Worm (Caenorhabditis elegans) whole organism, young adult: ENCODE data around the gene sre-52.

Source experiments
- ama-1 ChIP-seq, 3 experiments: fragments of 150-350 bp in 1 of 3; sonication (generic microtip) in 2 of 3; optimal IDR thresholded peaks; 2 replicates each; lab custom pipeline; 2014 to 2018; ENCODE audit warnings: missing biosample characterization in 2 of 3, missing genetic modification characterization in 2 of 3, missing genetic modification reagents in 2 of 3
- ccch-3 ChIP-seq: fragments of 200-800 bp; sonication (Bioruptor generic); optimal IDR thresholded peaks from 2 replicates; lab custom pipeline; 2018; ENCODE audit warnings: mild to moderate bottlenecking, missing genetic modification characterization, missing compliant biosample characterization
- ceh-100 ChIP-seq: fragments of 200-800 bp; sonication (Bioruptor generic); IDR thresholded peaks from 2 replicates; pipeline ENCODE4 v1.3.6; 2022; ENCODE audit warnings: missing genetic modification reagents, missing genetic modification characterization, missing compliant biosample characterization
- ceh-27 ChIP-seq: fragments of 200-800 bp; sonication (Bioruptor generic); optimal IDR thresholded peaks from 2 replicates; lab custom pipeline; 2018; ENCODE audit warnings: mild to moderate bottlenecking, missing genetic modification characterization, moderate library complexity, missing compliant biosample characterization
- dpl-1 ChIP-seq: fragments of 150-350 bp; optimal IDR thresholded peaks from 2 replicates; lab custom pipeline; 2014; ENCODE audit warnings: missing biosample characterization, missing genetic modification reagents, missing genetic modification characterization
- efl-1 ChIP-seq: fragments of 150-350 bp; optimal IDR thresholded peaks from 2 replicates; lab custom pipeline; 2014; ENCODE audit warnings: missing biosample characterization, missing genetic modification reagents, missing genetic modification characterization
- him-1 ChIP-seq: sonication (generic microtip); optimal IDR thresholded peaks from 2 replicates; lab custom pipeline; 2016; ENCODE audit warnings: missing genotype, missing genetic modification reagents, missing genetic modification characterization, missing compliant biosample characterization
- lin-54 ChIP-seq: fragments of 200-800 bp; sonication (Bioruptor generic); optimal IDR thresholded peaks from 2 replicates; lab custom pipeline; 2018; ENCODE audit warnings: mild to moderate bottlenecking, missing genetic modification characterization, missing compliant biosample characterization
- pha-4 ChIP-seq: fragments of 150-350 bp; sonication (generic microtip); optimal IDR thresholded peaks from 2 replicates; lab custom pipeline; 2014; ENCODE audit warnings: missing biosample characterization, missing genetic modification reagents, missing genetic modification characterization
- snpc-1.1 ChIP-seq: sonication (generic microtip); optimal IDR thresholded peaks from 2 replicates; lab custom pipeline; 2017; ENCODE audit warnings: missing genetic modification characterization, mild to moderate bottlenecking, missing compliant biosample characterization, antibody characterized with exemption, moderate library complexity, missing genotype, missing genetic modification reagents; ENCODE audit not compliant: insufficient read depth
- tbx-9 ChIP-seq: sonication (generic microtip); optimal IDR thresholded peaks from 2 replicates; lab custom pipeline; 2016; ENCODE audit warnings: borderline replicate concordance, missing genetic modification characterization, inconsistent platforms, missing compliant biosample characterization
- unc-62 ChIP-seq: fragments of 150-350 bp; optimal IDR thresholded peaks from 2 replicates; lab custom pipeline; 2014; ENCODE audit warnings: missing biosample characterization, missing genetic modification reagents, missing genetic modification characterization
- zim-3 ChIP-seq: sonication (generic microtip); optimal IDR thresholded peaks from 2 replicates; lab custom pipeline; 2017; ENCODE audit warnings: mild to moderate bottlenecking, missing genetic modification characterization, moderate library complexity, missing compliant biosample characterization

DNA sequence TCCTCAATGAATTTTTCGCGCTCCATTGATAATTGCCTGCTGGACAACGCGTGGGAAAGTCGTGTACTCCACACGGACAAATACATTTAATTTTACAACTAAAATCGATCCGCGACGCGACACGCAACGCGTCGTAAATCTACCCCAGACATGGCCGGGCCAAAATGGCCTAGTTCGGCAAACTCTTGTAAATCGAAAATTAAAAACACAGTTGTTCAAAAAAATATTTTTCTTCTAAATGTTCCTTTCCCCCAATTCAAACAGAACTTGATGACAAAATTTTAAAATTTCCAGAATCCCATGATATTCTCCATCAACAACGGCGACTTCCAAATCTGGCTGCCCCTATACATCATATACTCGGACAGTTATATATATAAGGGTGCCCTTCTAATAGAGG is 6.5 kb upstream of the sre-52 start, which contains the start of gene sre-55:
- TF ChIP-seq him-1 (no peak), unc-62 (GFP tag; lab: Kevin White, UChicago) (no peak), efl-1 (GFP tag; lab: Kevin White, UChicago) (no peak), lin-54 (GFP tag; lab: Kevin White, UChicago) (no peak), zim-3 (tag; lab: Kevin White, UChicago) (no peak), tbx-9 (no peak), pha-4 (tag; lab: Kevin White, UChicago) (no peak), dpl-1 (no peak), ama-1 (optimal IDR thresholded peaks at IDR 0.05; lab: Kevin White, UChicago) (no peak), ama-1 (GFP tag; optimal IDR thresholded peaks at IDR 0.05; lab: Kevin White, UChicago) (no peak), ceh-27 (no peak), ccch-3 (GFP tag; lab: Kevin White, UChicago) (no peak), snpc-1.1 (tag; lab: Kevin White, UChicago) (no peak), ceh-100 (GFP tag; lab: Robert Waterston, UW) (no peak)
